Worm (Caenorhabditis elegans) whole organism, mixed stage, embryonic: ENCODE measurements around the gene K11H12.7.

Experiments used
- bed-3 ChIP-seq: fragments of 200-800 bp; sonication (Bioruptor generic); optimal IDR thresholded peaks from 3 replicates; lab custom pipeline; 2018; ENCODE audit warnings: mild to moderate bottlenecking, missing genetic modification characterization, moderate library complexity, missing compliant biosample characterization
- blmp-1 ChIP-seq: fragments of 150-350 bp; optimal IDR thresholded peaks from 2 replicates; lab custom pipeline; 2014; ENCODE audit warnings: missing biosample characterization, missing genetic modification characterization
- elt-1 ChIP-seq: sonication (generic microtip); optimal IDR thresholded peaks from 2 replicates; lab custom pipeline; 2017; ENCODE audit warnings: missing genetic modification characterization, mild to moderate bottlenecking, missing compliant biosample characterization, antibody characterized with exemption, moderate library complexity, borderline replicate concordance; ENCODE audit not compliant: insufficient read depth
- elt-3 ChIP-seq: fragments of 150-350 bp; optimal IDR thresholded peaks from 2 replicates; lab custom pipeline; 2014; ENCODE audit warnings: missing biosample characterization, missing genetic modification characterization
- nhr-12 ChIP-seq: fragments of 150-350 bp; optimal IDR thresholded peaks from 2 replicates; lab custom pipeline; 2014; ENCODE audit warnings: missing biosample characterization, missing genetic modification characterization
- nhr-237 ChIP-seq: fragments of 150-350 bp; optimal IDR thresholded peaks from 2 replicates; lab custom pipeline; 2014; ENCODE audit warnings: missing biosample characterization, missing genetic modification characterization
- pha-4 ChIP-seq: fragments of 150-350 bp; optimal IDR thresholded peaks from 2 replicates; lab custom pipeline; 2018; ENCODE audit warnings: missing biosample characterization, missing genetic modification reagents, missing genetic modification characterization
- sptf-1 ChIP-seq: sonication (generic microtip); optimal IDR thresholded peaks from 2 replicates; lab custom pipeline; 2017; ENCODE audit warnings: mild to moderate bottlenecking, missing genetic modification characterization, moderate library complexity, missing compliant biosample characterization
- tbx-8 ChIP-seq: fragments of 200-800 bp; sonication (Bioruptor generic); optimal IDR thresholded peaks from 2 replicates; lab custom pipeline; 2018; ENCODE audit warnings: mild to moderate bottlenecking, missing genetic modification characterization, moderate library complexity, missing compliant biosample characterization
- unc-39 ChIP-seq: fragments of 150-350 bp; optimal IDR thresholded peaks from 2 replicates; lab custom pipeline; 2014; ENCODE audit warnings: missing biosample characterization, missing genetic modification characterization
- unc-62 ChIP-seq: fragments of 150-350 bp; optimal IDR thresholded peaks from 2 replicates; lab custom pipeline; 2014; ENCODE audit warnings: missing biosample characterization, missing genetic modification reagents, missing genetic modification characterization
- zip-8 ChIP-seq: fragments of 150-350 bp; optimal IDR thresholded peaks from 2 replicates; lab custom pipeline; 2014; ENCODE audit warnings: missing biosample characterization, missing genetic modification characterization

ce11 chrIV:623876-624275, 41.4 kb upstream of the K11H12.7 start:
- TF ChIP-seq elt-3 (tag; lab: Kevin White, UChicago) (no peak), nhr-12 (tag; lab: Kevin White, UChicago) (no peak), nhr-237 (no peak), zip-8 (tag; lab: Kevin White, UChicago) (no peak), pha-4 (tag; lab: Kevin White, UChicago) (no peak), sptf-1 (tag; lab: Kevin White, UChicago) (no peak), elt-1 (tag; lab: Kevin White, UChicago) (no peak), unc-62 (no peak), tbx-8 (GFP tag; lab: Kevin White, UChicago) (no peak), bed-3 (GFP tag; lab: Kevin White, UChicago) (no peak), blmp-1 (tag; lab: Kevin White, UChicago) (no peak), unc-39 (tag; lab: Kevin White, UChicago) (no peak)
